Worm (Caenorhabditis elegans): Measurements from ENCODE around the gene C05C10.2.

- TF ChIP-seq let-607 (tag; optimal IDR thresholded peaks at IDR 0.05), result no peak
- no peak for TF ChIP-seq unc-62 (GFP tag; optimal IDR thresholded peaks at IDR 0.05)
- TF ChIP-seq ztf-18 (tag; optimal IDR thresholded peaks at IDR 0.05), result no peak
- no peak for TF ChIP-seq C06A6.2 (GFP tag; conservative IDR thresholded peaks at IDR 0.05)
- TF ChIP-seq F10E7.11 (tag; optimal IDR thresholded peaks at IDR 0.05), result no peak
- no peak for TF ChIP-seq F39B2.1 (GFP tag; IDR thresholded peaks at IDR 0.05)
- no peak for TF ChIP-seq Y95B8A.8 (GFP tag; IDR thresholded peaks at IDR 0.05)
Observed at ce11 chrII:9886216-9886615, 35.8 kb upstream of the C05C10.2 start, which contains the start of gene algn-8.
